Worm (Caenorhabditis elegans) whole organism, early embryonic: ENCODE data around the gene F15H10.7.
A peak's percentile ranks its signal among the peaks of the same experiment; 100 is the strongest.

Source experiments
- B0310.2 ChIP-seq: sonication (generic microtip); optimal IDR thresholded peaks from 2 replicates; lab custom pipeline; 2016; ENCODE audit warnings: mild to moderate bottlenecking, missing genetic modification characterization, missing compliant biosample characterization
- F13C5.2 ChIP-seq: sonication (generic microtip); optimal IDR thresholded peaks from 2 replicates; lab custom pipeline; 2017; ENCODE audit warnings: mild to moderate bottlenecking, missing genetic modification characterization, inconsistent platforms, missing compliant biosample characterization
- aly-1 ChIP-seq: sonication (generic microtip); optimal IDR thresholded peaks from 2 replicates; lab custom pipeline; 2016; ENCODE audit warnings: missing genetic modification characterization, missing compliant biosample characterization
- ama-1 ChIP-seq: fragments of 150-350 bp; optimal IDR thresholded peaks from 2 replicates; lab custom pipeline; 2014
- ceh-13 ChIP-seq: fragments of 200-800 bp; sonication (Bioruptor generic); optimal IDR thresholded peaks from 2 replicates; lab custom pipeline; 2018; ENCODE audit warnings: mild to moderate bottlenecking, missing genetic modification characterization, missing compliant biosample characterization
- ceh-36 ChIP-seq: sonication (generic microtip); optimal IDR thresholded peaks from 2 replicates; lab custom pipeline; 2016; ENCODE audit warnings: missing genetic modification characterization, inconsistent platforms, missing compliant biosample characterization
- ets-7 ChIP-seq: sonication (generic microtip); optimal IDR thresholded peaks from 2 replicates; lab custom pipeline; 2016; ENCODE audit warnings: missing genotype, missing genetic modification characterization, missing compliant biosample characterization
- flt-1 ChIP-seq: fragments of 200-800 bp; sonication (Bioruptor generic); IDR thresholded peaks from 2 replicates; pipeline ENCODE4 v1.3.6; 2022; ENCODE audit warnings: missing genetic modification characterization, missing compliant biosample characterization
- hmbx-1 ChIP-seq: sonication (generic microtip); optimal IDR thresholded peaks from 2 replicates; lab custom pipeline; 2016; ENCODE audit warnings: mild to moderate bottlenecking, missing genetic modification characterization, missing compliant biosample characterization
- hmg-4 ChIP-seq: fragments of 200-800 bp; sonication (Bioruptor generic); optimal IDR thresholded peaks from 2 replicates; lab custom pipeline; 2018; ENCODE audit warnings: mild to moderate bottlenecking, missing genetic modification characterization, missing compliant biosample characterization
- hnd-1 ChIP-seq: sonication (generic microtip); optimal IDR thresholded peaks from 2 replicates; lab custom pipeline; 2016; ENCODE audit warnings: missing genetic modification characterization, missing compliant biosample characterization
- pes-1 ChIP-seq: fragments of 200-800 bp; sonication (Bioruptor generic); IDR thresholded peaks from 2 replicates; pipeline ENCODE4 v1.3.6; 2022; ENCODE audit warnings: missing genetic modification reagents, missing genetic modification characterization, missing compliant biosample characterization
- scrt-1 ChIP-seq: fragments of 200-800 bp; sonication (Bioruptor generic); IDR thresholded peaks from 2 replicates; pipeline ENCODE4 v1.3.6; 2022; ENCODE audit warnings: missing genetic modification characterization, missing compliant biosample characterization
- sea-1 ChIP-seq: fragments of 200-800 bp; sonication (Bioruptor generic); conservative IDR thresholded peaks from 2 replicates; pipeline ENCODE4 v1.3.6; 2022; ENCODE audit warnings: missing genetic modification characterization, missing compliant biosample characterization
- tbx-11 ChIP-seq: fragments of 200-800 bp; sonication (Bioruptor generic); IDR thresholded peaks from 2 replicates; pipeline ENCODE4 v1.3.6; 2022; ENCODE audit warnings: missing genetic modification characterization, missing compliant biosample characterization
- tbx-37 ChIP-seq: fragments of 200-800 bp; sonication (Bioruptor generic); conservative IDR thresholded peaks from 2 replicates; pipeline ENCODE4 v1.3.6; 2022; ENCODE audit warnings: missing genetic modification reagents, missing genetic modification characterization, missing compliant biosample characterization
- tra-4 ChIP-seq: sonication (generic microtip); optimal IDR thresholded peaks from 2 replicates; lab custom pipeline; 2017; ENCODE audit warnings: missing genetic modification characterization, missing compliant biosample characterization

F15H10.7 gene

ce11 chrV:10406313-10406712 is at the start of gene F15H10.7:
TSS of gene F15H10.7 (minus strand) at chrV:10406413.
- TF ChIP-seq ceh-13 (GFP tag; lab: Kevin White, UChicago) (no peak), B0310.2 (tag; lab: Kevin White, UChicago) (no peak), tra-4 (tag; lab: Kevin White, UChicago) (no peak), F13C5.2 (tag; lab: Kevin White, UChicago) (no peak), scrt-1 (GFP tag; lab: Robert Waterston, UW) (no peak), hnd-1 (tag; lab: Kevin White, UChicago) (no peak), ceh-36 (no peak), flt-1 (no peak)

DNA sequence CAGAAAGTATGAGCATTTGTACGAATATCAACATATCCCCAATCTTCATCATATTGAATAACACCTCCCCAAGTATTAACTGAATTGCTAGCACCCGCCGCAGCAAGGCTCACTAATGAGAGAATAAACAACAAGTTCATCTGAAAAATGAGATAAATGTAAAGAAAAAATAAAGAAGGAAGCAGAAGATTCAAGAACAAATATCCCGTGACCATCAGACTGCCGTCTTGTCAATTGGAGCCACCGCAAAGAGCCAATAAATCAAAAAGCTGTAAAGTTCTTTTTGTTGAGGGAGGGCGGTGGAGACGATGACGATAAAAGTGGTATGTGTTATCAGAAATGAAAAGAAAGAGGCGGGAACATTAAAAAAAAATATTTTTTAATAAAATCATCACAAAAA is 47.3 kb upstream of the F15H10.7 start, which contains the start of gene Y32F6A.5:
Y32F6A.5 (minus strand) TSS at position 140 of the 400 bp plus-strand sequence.
- TF ChIP-seq ama-1 (lab: Kevin White, UChicago) (no peak), hmg-4 (GFP tag; lab: Kevin White, UChicago) (no peak)

DNA sequence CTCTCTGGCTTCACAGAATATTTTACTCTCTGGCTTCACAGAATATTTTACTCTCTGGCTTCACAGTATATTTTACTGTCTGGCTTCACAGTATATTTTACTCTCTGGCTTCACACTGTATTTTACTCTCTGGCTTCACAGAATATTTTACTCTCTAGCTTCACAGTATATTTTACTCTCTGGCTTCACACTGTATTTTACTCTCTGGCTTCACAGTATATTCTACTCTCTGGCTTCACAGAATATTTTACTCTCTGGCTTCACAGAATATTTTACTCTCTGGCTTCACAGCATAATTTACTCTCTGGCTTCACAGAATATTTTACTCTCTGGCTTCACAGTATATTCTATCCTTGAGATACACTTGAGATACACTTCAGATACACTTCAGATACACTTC is 44.1 kb upstream of the F15H10.7 start:
- TF ChIP-seq tbx-37 (peak; percentile 77; the same call in 1 of the 2 replicates), flt-1 (peak; percentile 71), tbx-11 (peak; percentile 58; the same call in 1 of the 2 replicates), sea-1 (0 out of 2 replicates have a peak, but pooled peaks have one; percentile 44)

- TF ChIP-seq tbx-37 = peak; percentile 40
These were observed 43.7 kb upstream of the F15H10.7 start for ce11 chrV:10449947-10450346.

- no peak for TF ChIP-seq ceh-13 (GFP tag; lab: Kevin White, UChicago)
- TF ChIP-seq F13C5.2 (tag; lab: Kevin White, UChicago) = no peak
- no peak for TF ChIP-seq tbx-11
- TF ChIP-seq flt-1 = no peak
- no peak for TF ChIP-seq hmg-4 (GFP tag; lab: Kevin White, UChicago)
- TF ChIP-seq aly-1 = no peak
- no peak for TF ChIP-seq scrt-1 (GFP tag; lab: Robert Waterston, UW)
- TF ChIP-seq tbx-37 = no peak
- TF ChIP-seq hnd-1 (tag; lab: Kevin White, UChicago) = no peak
- no peak for TF ChIP-seq ceh-36
- TF ChIP-seq sea-1 = no peak
- TF ChIP-seq ets-7 = no peak
- no peak for TF ChIP-seq B0310.2 (tag; lab: Kevin White, UChicago)
- no peak for TF ChIP-seq tra-4 (tag; lab: Kevin White, UChicago)
- TF ChIP-seq ama-1 (lab: Kevin White, UChicago) = no peak
- TF ChIP-seq hmbx-1 = no peak
- TF ChIP-seq pes-1 (GFP tag; lab: Robert Waterston, UW) = no peak
These were observed 35.2 kb upstream of the F15H10.7 start, which contains the start of gene pap-1 for ce11 chrV:10441135-10442024. TSS of gene pap-1 (plus strand) at chrV:10441974.

DNA sequence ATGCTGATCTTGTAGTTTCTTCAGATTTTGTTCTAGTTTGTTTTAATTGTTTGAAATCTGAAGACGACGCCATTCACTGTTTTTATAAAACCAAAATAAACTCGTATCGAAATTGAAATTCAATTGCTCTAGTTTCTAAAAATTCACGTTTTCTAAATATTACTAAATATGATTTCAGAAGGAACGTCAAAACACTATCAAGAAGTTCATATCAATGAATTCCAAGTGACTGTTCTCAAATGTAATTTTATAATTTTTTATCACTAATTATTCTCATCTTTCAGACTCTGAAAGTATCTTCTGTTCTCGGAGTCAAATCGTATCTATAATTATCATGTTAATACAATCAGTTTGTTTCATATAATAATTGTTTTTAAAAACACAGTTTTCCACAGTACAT is 34.5 kb upstream of the F15H10.7 start, which contains the start of gene snf-10:
snf-10 (minus strand) TSS at position 101 of the 400 bp plus-strand sequence.
- no peak for TF ChIP-seq tbx-37
- no peak for TF ChIP-seq ama-1 (lab: Kevin White, UChicago)
- no peak for TF ChIP-seq aly-1
- no peak for TF ChIP-seq pes-1 (GFP tag; lab: Robert Waterston, UW)
- TF ChIP-seq tra-4 (tag; lab: Kevin White, UChicago) = no peak
- TF ChIP-seq tbx-11 = no peak
- TF ChIP-seq scrt-1 (GFP tag; lab: Robert Waterston, UW) = no peak
- no peak for TF ChIP-seq ceh-13 (GFP tag; lab: Kevin White, UChicago)
- no peak for TF ChIP-seq sea-1
- TF ChIP-seq hnd-1 (tag; lab: Kevin White, UChicago) = no peak
- no peak for TF ChIP-seq hmg-4 (GFP tag; lab: Kevin White, UChicago)
- TF ChIP-seq ets-7 = no peak
- TF ChIP-seq flt-1 = no peak
- TF ChIP-seq F13C5.2 (tag; lab: Kevin White, UChicago) = no peak
- TF ChIP-seq B0310.2 (tag; lab: Kevin White, UChicago) = no peak
- TF ChIP-seq hmbx-1 = no peak

DNA sequence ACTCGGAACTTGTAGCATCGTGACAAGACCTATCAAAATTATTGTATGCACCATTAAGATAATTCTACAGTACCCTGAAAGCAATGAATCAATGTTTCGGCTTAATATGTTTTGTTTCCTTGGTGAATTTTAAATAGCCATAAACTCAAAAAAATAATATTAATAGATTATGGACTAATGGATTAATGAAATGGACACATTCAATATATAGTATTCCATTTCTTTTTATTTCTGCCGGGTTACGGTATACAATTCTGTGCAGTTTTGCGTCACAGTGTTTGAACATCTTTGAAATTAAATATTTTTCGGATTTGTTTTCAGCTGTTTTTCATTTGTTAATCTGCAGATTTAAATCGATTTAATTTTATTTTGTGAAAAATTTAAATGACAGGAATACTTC is 30.4 kb upstream of the F15H10.7 start, which contains the start of gene set-22:
set-22 (plus strand) TSS at position 301 of the 400 bp plus-strand sequence.
- no peak for TF ChIP-seq hmbx-1
- no peak for TF ChIP-seq sea-1
- no peak for TF ChIP-seq ets-7
- no peak for TF ChIP-seq aly-1

DNA sequence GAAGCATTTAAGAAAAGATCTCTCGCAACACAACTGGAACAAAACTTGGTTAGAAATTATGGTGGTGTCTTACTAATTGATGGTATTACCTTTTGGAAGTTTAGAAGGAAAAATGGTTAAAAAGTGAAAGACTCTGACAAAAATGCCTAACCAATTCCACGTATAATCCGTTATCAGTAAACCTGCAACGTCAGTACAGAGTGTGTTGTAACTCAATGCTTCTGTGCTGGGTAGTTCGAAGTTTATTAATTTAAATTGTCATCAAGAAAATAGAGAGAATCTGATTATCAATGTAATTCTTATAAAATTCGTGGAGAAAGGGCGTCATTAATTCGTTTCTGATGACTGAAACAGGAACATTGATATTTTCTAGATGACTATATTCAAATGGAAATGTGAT is 29.0 kb upstream of the F15H10.7 start:
- no peak for TF ChIP-seq sea-1
- TF ChIP-seq tbx-11 = no peak
- no peak for TF ChIP-seq scrt-1 (GFP tag; lab: Robert Waterston, UW)
- TF ChIP-seq tra-4 (tag; lab: Kevin White, UChicago) = no peak
- no peak for TF ChIP-seq F13C5.2 (tag; lab: Kevin White, UChicago)
- TF ChIP-seq tbx-37 = no peak

DNA sequence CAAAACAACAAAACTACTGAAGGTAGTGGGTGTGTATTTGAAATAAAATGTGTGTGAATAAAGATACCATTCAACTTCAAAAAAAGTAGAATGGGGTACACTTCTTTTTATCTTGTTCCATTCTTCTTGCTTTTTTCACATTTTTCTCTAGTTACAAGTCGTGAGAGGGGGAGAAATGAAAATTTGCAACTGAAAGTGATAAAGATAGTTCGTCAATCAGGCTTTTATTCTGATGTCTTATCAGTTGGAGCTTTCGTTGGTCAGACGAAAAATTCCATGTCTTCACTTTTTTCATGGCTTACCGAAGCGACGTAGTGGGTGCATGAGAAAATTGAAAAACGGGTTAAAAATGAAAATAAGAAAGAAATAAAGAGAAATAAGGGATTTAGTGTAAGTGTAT is 27.5 kb upstream of the F15H10.7 start, which contains the start of gene Y32F6A.4:
Y32F6A.4 (minus strand) TSS at position 347 of the 400 bp plus-strand sequence.
- TF ChIP-seq ets-7 = no peak
- TF ChIP-seq ceh-36 = no peak
- no peak for TF ChIP-seq hmg-4 (GFP tag; lab: Kevin White, UChicago)
- no peak for TF ChIP-seq ceh-13 (GFP tag; lab: Kevin White, UChicago)
- TF ChIP-seq aly-1 = no peak
